7 worm cellular contexts compared by ENCODE assay signal in genomic region chrIII:62383-62873, ce11.
TF ChIP-seq lines count a peak whose summit lies in the region.

No protein-coding gene starts in this region.

TF ChIP-seq in whole organism, L1 larva, 84 proteins besides CTCF, POLR2A, EP300 and RAD21 (continues in another document):
- no peak for TF ChIP-seq vab-15 (tag; optimal IDR thresholded peaks at IDR 0.05; lab: Kevin White, UChicago)
- no peak for TF ChIP-seq sptf-1 (tag; optimal IDR thresholded peaks at IDR 0.05; lab: Kevin White, UChicago)
- TF ChIP-seq egl-27 (tag; optimal IDR thresholded peaks at IDR 0.05; lab: Kevin White, UChicago) = no peak
- peak; percentile 21 for TF ChIP-seq C16A3.4 (tag; optimal IDR thresholded peaks at IDR 0.05; lab: Kevin White, UChicago)
- peak; percentile 44 for TF ChIP-seq nhr-19 (GFP tag; conservative IDR thresholded peaks at IDR 0.05; lab: Robert Waterston, UW)
- peak; percentile 27 for TF ChIP-seq ztf-4 (tag; optimal IDR thresholded peaks at IDR 0.05; lab: Kevin White, UChicago)
- TF ChIP-seq swsn-7 (tag; optimal IDR thresholded peaks at IDR 0.05; lab: Kevin White, UChicago) = peak; percentile 27
- peak; percentile 45 for TF ChIP-seq lin-14 (GFP tag; optimal IDR thresholded peaks at IDR 0.05; lab: Kevin White, UChicago)
- TF ChIP-seq hlh-17 (GFP tag; optimal IDR thresholded peaks at IDR 0.05; lab: Kevin White, UChicago; ENCODE audit: borderline replicate concordance) = no peak
- TF ChIP-seq ceh-88 (GFP tag; IDR thresholded peaks at IDR 0.05; lab: Robert Waterston, UW) = peak; percentile 38; the same call in 1 of the 2 replicates
- no peak for TF ChIP-seq lin-13 (GFP tag; optimal IDR thresholded peaks at IDR 0.05; lab: Kevin White, UChicago)
- peak; percentile 26 for TF ChIP-seq snu-23 (GFP tag; optimal IDR thresholded peaks at IDR 0.05; lab: Kevin White, UChicago)

TF ChIP-seq in whole organism, L2 larva, 48 proteins besides CTCF, POLR2A, EP300 and RAD21 (continues in another document):
- TF ChIP-seq nhr-25 (tag; optimal IDR thresholded peaks at IDR 0.05; lab: Kevin White, UChicago) (peak; percentile 48), sem-4 (tag; optimal IDR thresholded peaks at IDR 0.05; lab: Kevin White, UChicago) (peak; percentile 65), skn-1 (tag; optimal IDR thresholded peaks at IDR 0.05; lab: Kevin White, UChicago) (no peak), gmeb-1 (tag; optimal IDR thresholded peaks at IDR 0.05; lab: Kevin White, UChicago) (no peak), Y55F3AM.14 (GFP tag; optimal IDR thresholded peaks at IDR 0.05; lab: Kevin White, UChicago) (no peak), egl-27 (tag; optimal IDR thresholded peaks at IDR 0.05; lab: Kevin White, UChicago) (no peak), unc-55 (GFP tag; optimal IDR thresholded peaks at IDR 0.05; lab: Kevin White, UChicago) (peak; percentile 37), mbf-1 (tag; optimal IDR thresholded peaks at IDR 0.05; lab: Kevin White, UChicago) (no peak), nhr-10 (tag; optimal IDR thresholded peaks at IDR 0.05; lab: Kevin White, UChicago) (no peak), snpc-4 (tag; optimal IDR thresholded peaks at IDR 0.05; lab: Kevin White, UChicago) (no peak), ama-1 (optimal IDR thresholded peaks at IDR 0.05; lab: Kevin White, UChicago) (peak; percentile 14), peb-1 (tag; optimal IDR thresholded peaks at IDR 0.05; lab: Kevin White, UChicago) (no peak), elt-3 (tag; optimal IDR thresholded peaks at IDR 0.05; lab: Kevin White, UChicago) (no peak), ceh-82 (tag; optimal IDR thresholded peaks at IDR 0.05; lab: Kevin White, UChicago) (no peak)

TF ChIP-seq in whole organism, L3 larva, 47 proteins besides CTCF, POLR2A, EP300 and RAD21 (continues in another document):
- TF ChIP-seq ceh-16 (tag; optimal IDR thresholded peaks at IDR 0.05; lab: Kevin White, UChicago) (no peak), elt-2 (tag; optimal IDR thresholded peaks at IDR 0.05; lab: Kevin White, UChicago) (no peak), nhr-25 (tag; optimal IDR thresholded peaks at IDR 0.05; lab: Kevin White, UChicago) (no peak), fos-1 (tag; optimal IDR thresholded peaks at IDR 0.05; lab: Kevin White, UChicago) (no peak), ceh-82 (tag; optimal IDR thresholded peaks at IDR 0.05; lab: Kevin White, UChicago) (no peak), eor-1 (tag; optimal IDR thresholded peaks at IDR 0.05; lab: Kevin White, UChicago) (no peak), nhr-23 (tag; optimal IDR thresholded peaks at IDR 0.05; lab: Kevin White, UChicago) (peak; percentile 1), mml-1 (tag; optimal IDR thresholded peaks at IDR 0.05; lab: Kevin White, UChicago) (no peak), fkh-10 (GFP tag; optimal IDR thresholded peaks at IDR 0.05; lab: Kevin White, UChicago) (no peak), ama-1 (optimal IDR thresholded peaks at IDR 0.05; lab: Kevin White, UChicago) (peak; percentile 41), tbx-2 (tag; optimal IDR thresholded peaks at IDR 0.05; lab: Kevin White, UChicago) (peak; percentile 58), nhr-43 (tag; optimal IDR thresholded peaks at IDR 0.05; lab: Kevin White, UChicago; ENCODE audit: poor library complexity, severe bottlenecking) (peak; percentile 10), zag-1 (tag; optimal IDR thresholded peaks at IDR 0.05; lab: Kevin White, UChicago) (peak; percentile 28), R02D3.7 (tag; optimal IDR thresholded peaks at IDR 0.05; lab: Kevin White, UChicago) (no peak)

TF ChIP-seq in whole organism, L4 larva, 104 proteins besides CTCF, POLR2A, EP300 and RAD21 (continues in another document):
- TF ChIP-seq ZK546.5 (tag; optimal IDR thresholded peaks at IDR 0.05; lab: Kevin White, UChicago) (no peak), nhr-41 (GFP tag; IDR thresholded peaks at IDR 0.05; lab: Robert Waterston, UW) (peak; percentile 5; the same call in 1 of the 2 replicates), ztf-11 (tag; optimal IDR thresholded peaks at IDR 0.05; lab: Kevin White, UChicago) (no peak), nhr-237 (tag; optimal IDR thresholded peaks at IDR 0.05; lab: Kevin White, UChicago) (peak; percentile 22), nhr-28 (tag; optimal IDR thresholded peaks at IDR 0.05; lab: Kevin White, UChicago) (no peak), mxl-3 (GFP tag; optimal IDR thresholded peaks at IDR 0.05; lab: Kevin White, UChicago) (no peak), T20F7.1 (GFP tag; optimal IDR thresholded peaks at IDR 0.05; lab: Kevin White, UChicago) (peak; percentile 76), ama-1 (optimal IDR thresholded peaks at IDR 0.05; lab: Kevin White, UChicago) (peak; percentile 80), snpc-4 (tag; optimal IDR thresholded peaks at IDR 0.05; lab: Kevin White, UChicago) (no peak), aha-1 (tag; lab: Kevin White, UChicago) (peak; percentile 97), ceh-20 (GFP tag; IDR thresholded peaks at IDR 0.05; lab: Robert Waterston, UW) (0 out of 2 replicates have a peak, but pooled peaks have one; percentile 52), mep-1 (tag; optimal IDR thresholded peaks at IDR 0.05; lab: Kevin White, UChicago) (peak; percentile 91), dmd-6 (GFP tag; IDR thresholded peaks at IDR 0.05; lab: Robert Waterston, UW) (peak; percentile 35), unc-130 (GFP tag; optimal IDR thresholded peaks at IDR 0.05; lab: Kevin White, UChicago) (no peak)

TF ChIP-seq in whole organism, late embryonic, 69 proteins besides CTCF, POLR2A, EP300 and RAD21:
- TF ChIP-seq sdc-2 (tag; optimal IDR thresholded peaks at IDR 0.05; lab: Kevin White, UChicago) (no peak), unc-42 (tag; optimal IDR thresholded peaks at IDR 0.05; lab: Kevin White, UChicago) (peak; percentile 46)
TF ChIP-seq in whole organism, late embryonic: peak in this region for 1.

TF ChIP-seq in whole organism, mixed stage, embryonic, 35 proteins besides CTCF, POLR2A, EP300 and RAD21:
- TF ChIP-seq ces-1 (GFP tag; optimal IDR thresholded peaks at IDR 0.05; lab: Kevin White, UChicago) (peak; percentile 68), sem-2 (GFP tag; optimal IDR thresholded peaks at IDR 0.05; lab: Kevin White, UChicago) (no peak)
TF ChIP-seq in whole organism, mixed stage, embryonic: peak in this region for 1.

TF ChIP-seq in whole organism, young adult, 124 proteins besides CTCF, POLR2A, EP300 and RAD21 (continues in another document):
- no peak for TF ChIP-seq dox-1 (GFP tag; IDR thresholded peaks at IDR 0.05; lab: Robert Waterston, UW)
- TF ChIP-seq Y79H2A.3 (GFP tag; conservative IDR thresholded peaks at IDR 0.05; lab: Robert Waterston, UW) = no peak
- 0 out of 2 replicates have a peak, but pooled peaks have one; percentile 15 for TF ChIP-seq ekl-4 (GFP tag; IDR thresholded peaks at IDR 0.05; lab: Robert Waterston, UW)
- TF ChIP-seq tlf-1 (GFP tag; optimal IDR thresholded peaks at IDR 0.05; lab: Kevin White, UChicago) = peak; percentile 25
- no peak for TF ChIP-seq hlh-26 (GFP tag; conservative IDR thresholded peaks at IDR 0.05; lab: Robert Waterston, UW)
- no peak for TF ChIP-seq Y67H2A.10 (GFP tag; conservative IDR thresholded peaks at IDR 0.05; lab: Robert Waterston, UW)
- TF ChIP-seq ztf-26 (tag; optimal IDR thresholded peaks at IDR 0.05; lab: Kevin White, UChicago) = no peak
- TF ChIP-seq F52B5.7 (tag; optimal IDR thresholded peaks at IDR 0.05; lab: Kevin White, UChicago) = no peak
- TF ChIP-seq lir-1 (GFP tag; conservative IDR thresholded peaks at IDR 0.05; lab: Robert Waterston, UW) = no peak
- peak; percentile 15 for TF ChIP-seq ZK185.1 (tag; optimal IDR thresholded peaks at IDR 0.05; lab: Kevin White, UChicago; ENCODE audit: poor library complexity, severe bottlenecking)
- no peak for TF ChIP-seq cebp-2 (GFP tag; IDR thresholded peaks at IDR 0.05; lab: Robert Waterston, UW)
- peak; percentile 70 for TF ChIP-seq B0336.3 (GFP tag; IDR thresholded peaks at IDR 0.05; lab: Robert Waterston, UW)
- no peak for TF ChIP-seq somi-1 (GFP tag; optimal IDR thresholded peaks at IDR 0.05; lab: Kevin White, UChicago)
- TF ChIP-seq hsf-1 (GFP tag; IDR thresholded peaks at IDR 0.05; lab: Robert Waterston, UW) = no peak
- no peak for TF ChIP-seq F57C9.4 (tag; optimal IDR thresholded peaks at IDR 0.05; lab: Kevin White, UChicago)
- no peak; the same call in 1 of the 2 replicates for TF ChIP-seq rcor-1 (GFP tag; IDR thresholded peaks at IDR 0.05; lab: Robert Waterston, UW)
- TF ChIP-seq hlh-12 (tag; optimal IDR thresholded peaks at IDR 0.05; lab: Kevin White, UChicago) = no peak
- no peak for TF ChIP-seq egl-18 (GFP tag; IDR thresholded peaks at IDR 0.05; lab: Robert Waterston, UW)
- TF ChIP-seq bed-2 (GFP tag; IDR thresholded peaks at IDR 0.05; lab: Robert Waterston, UW) = no peak
- no peak for TF ChIP-seq nhr-90 (tag; optimal IDR thresholded peaks at IDR 0.05; lab: Kevin White, UChicago)
- TF ChIP-seq unc-62 (GFP tag; optimal IDR thresholded peaks at IDR 0.05; lab: Kevin White, UChicago) = no peak
- TF ChIP-seq hmg-20 (GFP tag; IDR thresholded peaks at IDR 0.05; lab: Robert Waterston, UW) = no peak
- TF ChIP-seq snpc-1.1 (tag; optimal IDR thresholded peaks at IDR 0.05; lab: Kevin White, UChicago; ENCODE audit: insufficient read depth) = no peak
- TF ChIP-seq tbp1 (GFP tag; optimal IDR thresholded peaks at IDR 0.05; lab: Kevin White, UChicago) = no peak
- no peak for TF ChIP-seq ztf-6 (GFP tag; IDR thresholded peaks at IDR 0.05; lab: Robert Waterston, UW)
- no peak for TF ChIP-seq akir-1 (GFP tag; optimal IDR thresholded peaks at IDR 0.05; lab: Kevin White, UChicago)
- TF ChIP-seq let-607 (tag; optimal IDR thresholded peaks at IDR 0.05; lab: Kevin White, UChicago) = peak in 1 of 2 experiments; percentile 21
- 0 out of 2 replicates have a peak, but pooled peaks have one; percentile 39 for TF ChIP-seq lin-26 (GFP tag; IDR thresholded peaks at IDR 0.05; lab: Robert Waterston, UW)
- TF ChIP-seq nfya-2 (GFP tag; IDR thresholded peaks at IDR 0.05; lab: Robert Waterston, UW) = no peak
- TF ChIP-seq F57A8.1 (GFP tag; optimal IDR thresholded peaks at IDR 0.05; lab: Kevin White, UChicago) = no peak
- no peak for TF ChIP-seq nhr-179 (tag; optimal IDR thresholded peaks at IDR 0.05; lab: Kevin White, UChicago)
- no peak for TF ChIP-seq bed-1 (GFP tag; IDR thresholded peaks at IDR 0.05; lab: Robert Waterston, UW)
- peak; percentile 79 for TF ChIP-seq K11D2.4 (GFP tag; IDR thresholded peaks at IDR 0.05; lab: Robert Waterston, UW)
- no peak for TF ChIP-seq atf-7 (tag; optimal IDR thresholded peaks at IDR 0.05; lab: Kevin White, UChicago)
- no peak for TF ChIP-seq C06A6.2 (GFP tag; conservative IDR thresholded peaks at IDR 0.05; lab: Robert Waterston, UW)
- no peak for TF ChIP-seq T07F8.4 (tag; optimal IDR thresholded peaks at IDR 0.05; lab: Kevin White, UChicago)
- TF ChIP-seq snpc-4 (GFP tag; optimal IDR thresholded peaks at IDR 0.05; lab: Kevin White, UChicago) = no peak
- TF ChIP-seq snpc-4 (tag; optimal IDR thresholded peaks at IDR 0.05; lab: Kevin White, UChicago) = no peak
- TF ChIP-seq F37B4.10 (GFP tag; IDR thresholded peaks at IDR 0.05; lab: Robert Waterston, UW) = no peak
- no peak for TF ChIP-seq lsy-27 (tag; optimal IDR thresholded peaks at IDR 0.05; lab: Kevin White, UChicago; ENCODE audit: borderline replicate concordance, insufficient read depth)
